Fruit fly (Drosophila melanogaster): ENCODE results near the gene St2.

DNA sequence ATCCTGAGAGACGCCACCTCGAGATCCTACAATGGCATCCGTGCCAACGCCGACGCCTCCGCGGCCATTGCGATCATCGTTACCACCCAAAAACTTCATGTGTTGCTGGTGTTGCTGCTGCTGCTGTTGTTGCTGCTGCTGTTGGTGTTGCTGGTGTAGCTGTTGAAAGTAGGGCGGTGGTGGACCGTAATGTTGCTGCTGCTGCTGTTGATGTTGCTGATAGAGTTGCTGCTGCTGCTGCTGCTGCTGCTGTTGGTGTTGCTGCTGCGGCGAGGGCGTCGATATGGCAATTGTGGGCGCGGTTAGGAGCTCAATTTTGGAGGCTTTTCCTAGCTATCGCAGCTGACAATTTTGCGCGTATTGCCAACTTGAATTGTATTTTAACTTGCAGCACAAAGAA is 17.9 kb upstream of the St2 start:
- TF ChIP-seq psq (optimal IDR thresholded peaks at IDR 0.05): no peak
- TF ChIP-seq usp (GFP tag; optimal IDR thresholded peaks at IDR 0.05): no peak
- no peak for TF ChIP-seq pan (optimal IDR thresholded peaks at IDR 0.05)
- TF ChIP-seq CG8478 (optimal IDR thresholded peaks at IDR 0.05): no peak
- TF ChIP-seq EcR (GFP tag; optimal IDR thresholded peaks at IDR 0.05): no peak
- TF ChIP-seq Dll (optimal IDR thresholded peaks at IDR 0.05): no peak
